Fruit fly (Drosophila melanogaster) whole organism, wandering third instar larva: ENCODE results near the gene dos.

Experiments used
- Abd-B ChIP-seq: fragments of >200 bp; optimal IDR thresholded peaks from 2 replicates; lab custom pipeline; 2017; ENCODE audit warnings: missing biosample characterization, missing genetic modification characterization
- CG32264 ChIP-seq: fragments of 200-800 bp; sonication (Bioruptor generic); optimal IDR thresholded peaks from 2 replicates; lab custom pipeline; 2016; ENCODE audit warnings: missing biosample characterization, missing genetic modification characterization
- CG9705 ChIP-seq: fragments of 200-800 bp; sonication (Bioruptor generic); optimal IDR thresholded peaks from 2 replicates; lab custom pipeline; 2018; ENCODE audit warnings: missing biosample characterization, mild to moderate bottlenecking, missing genetic modification characterization
- CrebA ChIP-seq: fragments of 200-800 bp; sonication (Bioruptor generic); optimal IDR thresholded peaks from 2 replicates; lab custom pipeline; 2016; ENCODE audit warnings: missing biosample characterization, mild to moderate bottlenecking, missing genetic modification characterization, borderline replicate concordance
- Dfd ChIP-seq: fragments of >200 bp; optimal IDR thresholded peaks from 2 replicates; lab custom pipeline; 2017; ENCODE audit warnings: missing biosample characterization, missing genetic modification characterization
- Dif ChIP-seq: fragments of 200-275, 200-300 bp; sonication (Bioruptor generic); optimal IDR thresholded peaks from 2 replicates; lab custom pipeline; 2018; ENCODE audit warnings: missing biosample characterization, missing genetic modification characterization; ENCODE audit not compliant: partially characterized antibody
- GATAd ChIP-seq: sonication (Bioruptor generic); optimal IDR thresholded peaks from 2 replicates; lab custom pipeline; 2016; ENCODE audit warnings: missing biosample characterization, missing genetic modification characterization
- HLH106 ChIP-seq: fragments of 200-800 bp; optimal IDR thresholded peaks from 3 replicates; lab custom pipeline; 2019; ENCODE audit warnings: missing biosample characterization, mild to moderate bottlenecking, missing genetic modification characterization, moderate library complexity
- Hnf4 ChIP-seq: fragments of 200-800 bp; sonication (Bioruptor generic); optimal IDR thresholded peaks from 2 replicates; lab custom pipeline; 2016; ENCODE audit warnings: missing biosample characterization, mild to moderate bottlenecking, missing genetic modification characterization
- Hr78 ChIP-seq: fragments of >200 bp; optimal IDR thresholded peaks from 2 replicates; lab custom pipeline; 2017; ENCODE audit warnings: missing biosample characterization, missing genetic modification characterization
- Hr83 ChIP-seq: fragments of 200-300 bp; sonication (Bioruptor generic); optimal IDR thresholded peaks from 2 replicates; lab custom pipeline; 2016; ENCODE audit warnings: missing biosample characterization, mild to moderate bottlenecking, missing genetic modification characterization, moderate library complexity; ENCODE audit not compliant: poor library complexity, severe bottlenecking
- Jra ChIP-seq: sonication (Bioruptor generic); optimal IDR thresholded peaks from 2 replicates; lab custom pipeline; 2016; ENCODE audit warnings: missing biosample characterization, missing genetic modification characterization
- Mio ChIP-seq: sonication (Bioruptor generic); optimal IDR thresholded peaks from 2 replicates; lab custom pipeline; 2016; ENCODE audit warnings: missing biosample characterization, missing genetic modification characterization
- Myc ChIP-seq: fragments of >200 bp; optimal IDR thresholded peaks from 2 replicates; lab custom pipeline; 2017
- N ChIP-seq: fragments of >200 bp; optimal IDR thresholded peaks from 2 replicates; lab custom pipeline; 2018; ENCODE audit warnings: missing biosample characterization, missing external identifiers, missing genetic modification characterization
- OdsH ChIP-seq: fragments of 200-800 bp; sonication (Bioruptor generic); optimal IDR thresholded peaks from 2 replicates; lab custom pipeline; 2016; ENCODE audit warnings: missing biosample characterization, mild to moderate bottlenecking, missing genetic modification characterization
- Rel ChIP-seq, 2 experiments: fragments of 200-800 bp; sonication (Bioruptor generic) in 1 of 2; optimal IDR thresholded peaks; 2 replicates in 1 of 2; 3 replicates in 1 of 2; lab custom pipeline; 2016 to 2019; ENCODE audit warnings: mild to moderate bottlenecking in 2 of 2, missing biosample characterization in 2 of 2, missing genetic modification characterization in 2 of 2, moderate library complexity in 1 of 2
- Sp1 ChIP-seq: fragments of 200-800 bp; sonication (Bioruptor generic); optimal IDR thresholded peaks from 3 replicates; lab custom pipeline; 2019; ENCODE audit warnings: missing biosample characterization, mild to moderate bottlenecking, missing genetic modification characterization, moderate library complexity
- Vsx2 ChIP-seq: fragments of 200-300, 225-300 bp; sonication (Bioruptor generic); optimal IDR thresholded peaks from 2 replicates; lab custom pipeline; 2018; ENCODE audit warnings: missing biosample characterization, missing genetic modification characterization; ENCODE audit not compliant: partially characterized antibody
- br ChIP-seq: fragments of 200-800 bp; sonication (Bioruptor generic); optimal IDR thresholded peaks from 2 replicates; lab custom pipeline; 2016; ENCODE audit warnings: missing biosample characterization, missing genetic modification characterization
- brk ChIP-seq: fragments of 200-800 bp; sonication (Bioruptor generic); optimal IDR thresholded peaks from 2 replicates; lab custom pipeline; 2016; ENCODE audit warnings: missing biosample characterization, mild to moderate bottlenecking, missing genetic modification characterization
- dl ChIP-seq, 2 experiments: fragments of 175-275, 200-275 bp in 1 of 2; fragments of 200-275 bp in 1 of 2; sonication (Bioruptor generic); optimal IDR thresholded peaks; lab custom pipeline; 2018; ENCODE audit warnings: mild to moderate bottlenecking in 2 of 2, missing biosample characterization in 2 of 2, missing genetic modification characterization in 2 of 2, moderate library complexity in 2 of 2; ENCODE audit not compliant: partially characterized antibody in 2 of 2, insufficient read depth in 1 of 2
- dmrt93B ChIP-seq: fragments of 200-800 bp; sonication (Bioruptor generic); optimal IDR thresholded peaks from 2 replicates; lab custom pipeline; 2018; ENCODE audit warnings: missing biosample characterization, mild to moderate bottlenecking, missing genetic modification characterization
- dsf ChIP-seq: sonication (Bioruptor generic); optimal IDR thresholded peaks from 2 replicates; lab custom pipeline; 2016; ENCODE audit warnings: missing biosample characterization, missing genetic modification characterization, borderline replicate concordance
- foxo ChIP-seq, 2 experiments: fragments of 200-800 bp; sonication (Bioruptor generic); optimal IDR thresholded peaks; 2 replicates in 1 of 2; 3 replicates in 1 of 2; lab custom pipeline; 2016 to 2017; ENCODE audit warnings: missing biosample characterization in 2 of 2, missing genetic modification characterization in 2 of 2
- fru ChIP-seq: fragments of 200-800 bp; sonication (Bioruptor generic); optimal IDR thresholded peaks from 3 replicates; lab custom pipeline; 2016; ENCODE audit warnings: missing biosample characterization, mild to moderate bottlenecking, missing genetic modification characterization
- h ChIP-seq: fragments of 200-800 bp; sonication (Bioruptor generic); optimal IDR thresholded peaks from 3 replicates; lab custom pipeline; 2016; ENCODE audit warnings: missing biosample characterization, mild to moderate bottlenecking, missing genetic modification characterization
- jim ChIP-seq: fragments of 175-275, 200-325 bp; sonication (Bioruptor generic); optimal IDR thresholded peaks from 2 replicates; lab custom pipeline; 2016; ENCODE audit warnings: missing biosample characterization, mild to moderate bottlenecking, missing genetic modification characterization
- lola ChIP-seq: fragments of >200 bp; optimal IDR thresholded peaks from 2 replicates; lab custom pipeline; 2017; ENCODE audit warnings: missing biosample characterization, missing genetic modification characterization
- pan ChIP-seq: fragments of >200 bp; optimal IDR thresholded peaks from 2 replicates; lab custom pipeline; 2017
- psq ChIP-seq: fragments of 200-800 bp; sonication (Bioruptor generic); optimal IDR thresholded peaks from 3 replicates; lab custom pipeline; 2017; ENCODE audit warnings: missing biosample characterization, mild to moderate bottlenecking, missing genetic modification characterization, moderate library complexity
- rgr ChIP-seq: fragments of 200-800 bp; sonication (Bioruptor generic); optimal IDR thresholded peaks from 3 replicates; lab custom pipeline; 2016; ENCODE audit warnings: missing biosample characterization, mild to moderate bottlenecking, missing genetic modification characterization
- sage ChIP-seq: fragments of 200-800 bp; sonication (Bioruptor generic); optimal IDR thresholded peaks from 2 replicates; lab custom pipeline; 2016; ENCODE audit warnings: missing biosample characterization, mild to moderate bottlenecking, missing genetic modification characterization
- sv ChIP-seq: fragments of 200-800 bp; sonication (Bioruptor generic); optimal IDR thresholded peaks from 3 replicates; lab custom pipeline; 2016; ENCODE audit warnings: missing biosample characterization, missing genetic modification characterization
- tai ChIP-seq: sonication (Bioruptor generic); optimal IDR thresholded peaks from 2 replicates; lab custom pipeline; 2016; ENCODE audit warnings: missing biosample characterization, missing genetic modification characterization
- usp ChIP-seq: fragments of >200 bp; optimal IDR thresholded peaks from 2 replicates; lab custom pipeline; 2017; ENCODE audit warnings: missing biosample characterization, missing genetic modification characterization
- woc ChIP-seq: sonication (Bioruptor generic); optimal IDR thresholded peaks from 2 replicates; lab custom pipeline; 2016; ENCODE audit warnings: missing biosample characterization, mild to moderate bottlenecking, missing genetic modification characterization

dos gene

dm6 chr3L:2636023-2636968 lies 47.1 kb downstream of the dos start:
- TF ChIP-seq usp (GFP tag; lab: Kevin White, UChicago) (no peak), Myc (no peak), Hnf4 (GFP tag; lab: Kevin White, UChicago) (no peak), Mio (GFP tag; lab: Kevin White, UChicago) (no peak), Hr78 (GFP tag; lab: Kevin White, UChicago) (no peak), dmrt93B (no peak), rgr (GFP tag; lab: Kevin White, UChicago) (peak; percentile 37), foxo (GFP tag; optimal IDR thresholded peaks at IDR 0.05; lab: Kevin White, UChicago) (peak in 1 of 2 experiments; percentile 30), dl (GFP tag; optimal IDR thresholded peaks at IDR 0.05; lab: Kevin White, UChicago; ENCODE audit: insufficient read depth in 1 of 2, partially characterized antibody in 2 of 2) (no peak), GATAd (no peak), Rel (GFP tag; optimal IDR thresholded peaks at IDR 0.05; lab: Kevin White, UChicago) (no peak), Rel (tag; optimal IDR thresholded peaks at IDR 0.05; lab: Kevin White, UChicago) (no peak), Dif (GFP tag; lab: Kevin White, UChicago) (no peak), Abd-B (GFP tag; lab: Kevin White, UChicago) (no peak), CrebA (GFP tag; lab: Kevin White, UChicago) (no peak), pan (lab: Kevin White, UChicago) (no peak), Dfd (GFP tag; lab: Kevin White, UChicago) (no peak), jim (GFP tag; lab: Kevin White, UChicago) (peak; percentile 87), CG32264 (no peak), lola (GFP tag; lab: Kevin White, UChicago) (no peak), sage (GFP tag; lab: Kevin White, UChicago) (peak; percentile 41), woc (GFP tag; lab: Kevin White, UChicago) (no peak), OdsH (GFP tag; lab: Kevin White, UChicago) (no peak), fru (no peak), HLH106 (tag; lab: Kevin White, UChicago) (no peak), Vsx2 (GFP tag; lab: Kevin White, UChicago) (no peak), h (GFP tag; lab: Kevin White, UChicago) (peak; percentile 4), br (no peak), dsf (GFP tag; lab: Kevin White, UChicago) (no peak), tai (GFP tag; lab: Kevin White, UChicago) (no peak), Jra (GFP tag; lab: Kevin White, UChicago) (no peak), Sp1 (GFP tag; lab: Kevin White, UChicago) (no peak), psq (GFP tag; lab: Kevin White, UChicago) (no peak), brk (no peak), N (peak; percentile 60), sv (GFP tag; lab: Kevin White, UChicago) (no peak)
- TF ChIP-seq, all 38 proteins: peak for 6

dm6 chr3L:2643324-2643723 lies 54.1 kb downstream of the dos start, which contains the start of gene CG14949:
CG14949 (minus strand) TSS chr3L:2643424.
- TF ChIP-seq Hr83 (GFP tag; lab: Kevin White, UChicago) (no peak), Vsx2 (GFP tag; lab: Kevin White, UChicago) (no peak), Hr78 (GFP tag; lab: Kevin White, UChicago) (no peak), Dfd (GFP tag; lab: Kevin White, UChicago) (no peak), CrebA (GFP tag; lab: Kevin White, UChicago) (no peak), Jra (GFP tag; lab: Kevin White, UChicago) (no peak), CG9705 (GFP tag; lab: Kevin White, UChicago) (no peak), usp (GFP tag; lab: Kevin White, UChicago) (no peak), CG32264 (no peak)
